Fruit fly (Drosophila melanogaster) whole organism, embryonic: Measurements from ENCODE around the gene CG15530.

ENCODE experiments used
- CG10147 ChIP-seq: fragments of 200-800 bp; sonication (Bioruptor generic); optimal IDR thresholded peaks from 2 replicates; lab custom pipeline; 2019; ENCODE audit warnings: missing biosample characterization, mild to moderate bottlenecking, missing genetic modification characterization, moderate library complexity
- CG10209 ChIP-seq: fragments of 200-800 bp; sonication (Bioruptor generic); optimal IDR thresholded peaks from 3 replicates; lab custom pipeline; 2017; ENCODE audit warnings: missing biosample characterization, mild to moderate bottlenecking, missing genetic modification characterization, missing genetic modification reagents
- CG11093 ChIP-seq: fragments of 200-800 bp; sonication (Bioruptor generic); IDR thresholded peaks from 3 replicates; pipeline ENCODE4 v1.3.6; 2022; ENCODE audit warnings: missing biosample characterization, missing genetic modification characterization
- CG11504 ChIP-seq: fragments of 200-800 bp; sonication (Bioruptor generic); optimal IDR thresholded peaks from 3 replicates; lab custom pipeline; 2019; ENCODE audit warnings: missing biosample characterization, mild to moderate bottlenecking, missing genetic modification characterization, moderate library complexity
- CG14860 ChIP-seq: fragments of 200-800 bp; sonication (Bioruptor generic); IDR thresholded peaks from 3 replicates; pipeline ENCODE4 v1.3.6; 2022; ENCODE audit warnings: missing biosample characterization, missing genetic modification characterization; ENCODE audit not compliant: partially characterized antibody
- CG15601 ChIP-seq: fragments of 200-800 bp; sonication (Bioruptor generic); optimal IDR thresholded peaks from 3 replicates; lab custom pipeline; 2019; ENCODE audit warnings: missing biosample characterization, mild to moderate bottlenecking, missing genetic modification characterization, moderate library complexity
- CG16779 ChIP-seq: fragments of 200-800 bp; sonication (Bioruptor generic); IDR thresholded peaks from 2 replicates; pipeline ENCODE4 v1.3.6; 2022; ENCODE audit warnings: missing biosample characterization, missing genetic modification characterization
- CG30403 ChIP-seq: fragments of 200-800 bp; sonication (Bioruptor generic); optimal IDR thresholded peaks from 3 replicates; lab custom pipeline; 2016; ENCODE audit warnings: missing biosample characterization, missing genetic modification characterization
- CG34422 ChIP-seq: fragments of 200-800 bp; sonication (Bioruptor generic); IDR thresholded peaks from 3 replicates; pipeline ENCODE4 v1.3.6; 2022; ENCODE audit warnings: missing biosample characterization, missing genetic modification characterization
- CG4617 ChIP-seq: fragments of 200-800 bp; sonication (Bioruptor generic); optimal IDR thresholded peaks from 3 replicates; lab custom pipeline; 2016; ENCODE audit warnings: missing biosample characterization, missing genetic modification characterization, borderline replicate concordance
- CG6683 ChIP-seq: fragments of 200-800 bp; sonication (Bioruptor generic); optimal IDR thresholded peaks from 2 replicates; lab custom pipeline; 2017; ENCODE audit warnings: missing biosample characterization, mild to moderate bottlenecking, missing genetic modification characterization, missing genetic modification reagents
- Camta ChIP-seq: fragments of 200-800 bp; sonication (Bioruptor generic); optimal IDR thresholded peaks from 2 replicates; lab custom pipeline; 2016; ENCODE audit warnings: missing biosample characterization, missing genetic modification characterization
- D19A ChIP-seq: fragments of 200-800 bp; optimal IDR thresholded peaks from 3 replicates; lab custom pipeline; 2019; ENCODE audit warnings: missing biosample characterization, mild to moderate bottlenecking, missing genetic modification characterization, moderate library complexity
- D19B ChIP-seq: fragments of 200-800 bp; sonication (Bioruptor generic); optimal IDR thresholded peaks from 2 replicates; lab custom pipeline; 2017; ENCODE audit warnings: missing biosample characterization, mild to moderate bottlenecking, missing genetic modification characterization
- E2f1 ChIP-seq: fragments of 200-800 bp; sonication (Bioruptor generic); IDR thresholded peaks from 2 replicates; pipeline ENCODE4 v1.3.6; 2022; ENCODE audit warnings: missing biosample characterization, missing genetic modification characterization
- HmgD ChIP-seq: fragments of 200-800 bp; sonication (Bioruptor generic); optimal IDR thresholded peaks from 3 replicates; lab custom pipeline; 2016; ENCODE audit warnings: missing biosample characterization, missing genetic modification characterization
- NFAT ChIP-seq: fragments of 200-800 bp; sonication (Bioruptor generic); IDR thresholded peaks from 2 replicates; pipeline ENCODE4 v1.3.6; 2022; ENCODE audit warnings: missing biosample characterization, missing genetic modification characterization
- NK7.1 ChIP-seq: fragments of 200-800 bp; sonication (Bioruptor generic); optimal IDR thresholded peaks from 3 replicates; lab custom pipeline; 2016; ENCODE audit warnings: missing biosample characterization, missing genetic modification characterization
- Nf-YA ChIP-seq: fragments of 200-800 bp; sonication (Bioruptor generic); IDR thresholded peaks from 2 replicates; pipeline ENCODE4 v1.3.6; 2022; ENCODE audit warnings: missing biosample characterization, missing genetic modification characterization
- Ravus ChIP-seq: fragments of 200-800 bp; sonication (Bioruptor generic); IDR thresholded peaks from 2 replicates; pipeline ENCODE4 v1.3.6; 2022; ENCODE audit warnings: missing biosample characterization, missing genetic modification characterization
- Rfx ChIP-seq: fragments of 200-800 bp; sonication (Bioruptor generic); IDR thresholded peaks from 2 replicates; pipeline ENCODE4 v1.3.6; 2022; ENCODE audit warnings: missing biosample characterization, missing genetic modification characterization
- Six4 ChIP-seq: fragments of 200-800 bp; sonication (Bioruptor generic); optimal IDR thresholded peaks from 2 replicates; lab custom pipeline; 2016; ENCODE audit warnings: missing biosample characterization, missing genetic modification characterization
- Sox102F ChIP-seq: fragments of 200-800 bp; sonication (Bioruptor generic); optimal IDR thresholded peaks from 2 replicates; lab custom pipeline; 2018; ENCODE audit warnings: missing biosample characterization, mild to moderate bottlenecking, missing genetic modification characterization, moderate library complexity
- ase ChIP-seq: fragments of 200-800 bp; sonication (Bioruptor generic); IDR thresholded peaks from 3 replicates; pipeline ENCODE4 v1.3.6; 2022; ENCODE audit warnings: missing biosample characterization, missing genetic modification characterization
- az2 ChIP-seq: fragments of 200-800 bp; sonication (Bioruptor generic); optimal IDR thresholded peaks from 3 replicates; lab custom pipeline; 2016; ENCODE audit warnings: missing biosample characterization, missing genetic modification characterization
- cas ChIP-seq: fragments of 200-800 bp; sonication (Bioruptor generic); IDR thresholded peaks from 2 replicates; pipeline ENCODE4 v1.3.6; 2022; ENCODE audit warnings: missing biosample characterization, missing genetic modification characterization
- ci ChIP-seq: fragments of 200-800 bp; sonication (Bioruptor generic); IDR thresholded peaks from 3 replicates; pipeline ENCODE4 v1.3.6; 2022; ENCODE audit warnings: missing biosample characterization, missing genetic modification characterization
- dm ChIP-seq: fragments of 200-800 bp; sonication (Bioruptor generic); optimal IDR thresholded peaks from 3 replicates; lab custom pipeline; 2016; ENCODE audit warnings: missing biosample characterization, missing genetic modification characterization
- dpn ChIP-seq, 2 experiments: fragments of 200-800 bp; sonication (Bioruptor generic); optimal IDR thresholded peaks; 3 replicates each; lab custom pipeline; 2016; ENCODE audit warnings: missing biosample characterization in 2 of 2, missing genetic modification characterization in 2 of 2
- gfzf ChIP-seq: fragments of 200-800 bp; sonication (Bioruptor generic); optimal IDR thresholded peaks from 2 replicates; lab custom pipeline; 2016; ENCODE audit warnings: missing biosample characterization, mild to moderate bottlenecking, missing genetic modification characterization, moderate library complexity
- grn ChIP-seq: fragments of 200-800 bp; sonication (Bioruptor generic); optimal IDR thresholded peaks from 3 replicates; lab custom pipeline; 2017; ENCODE audit warnings: missing biosample characterization, missing genetic modification characterization
- hb ChIP-seq: fragments of 200-800 bp; sonication (Bioruptor generic); IDR thresholded peaks from 3 replicates; pipeline ENCODE4 v1.3.6; 2022; ENCODE audit warnings: missing biosample characterization, missing genetic modification characterization; ENCODE audit not compliant: partially characterized antibody
- mam ChIP-seq: fragments of 200-800 bp; sonication (Bioruptor generic); optimal IDR thresholded peaks from 3 replicates; lab custom pipeline; 2016; ENCODE audit warnings: missing biosample characterization, missing genetic modification characterization
- nau ChIP-seq: fragments of 200-800 bp; sonication (Bioruptor generic); optimal IDR thresholded peaks from 3 replicates; lab custom pipeline; 2017; ENCODE audit warnings: missing biosample characterization, mild to moderate bottlenecking, missing genetic modification characterization, missing genetic modification reagents
- nerfin-2 ChIP-seq: fragments of 200-800 bp; sonication (Bioruptor generic); IDR thresholded peaks from 2 replicates; pipeline ENCODE4 v1.3.6; 2022; ENCODE audit warnings: missing biosample characterization, missing genetic modification characterization; ENCODE audit not compliant: partially characterized antibody
- nom ChIP-seq: fragments of 200-800 bp; sonication (Bioruptor generic); optimal IDR thresholded peaks from 2 replicates; lab custom pipeline; 2017; ENCODE audit warnings: missing biosample characterization, missing genetic modification characterization, mild to moderate bottlenecking, moderate library complexity, missing genetic modification reagents
- pros ChIP-seq: fragments of 200-800 bp; sonication (Bioruptor generic); optimal IDR thresholded peaks from 3 replicates; lab custom pipeline; 2019; ENCODE audit warnings: missing biosample characterization, mild to moderate bottlenecking, missing genetic modification characterization, moderate library complexity
- schlank ChIP-seq: fragments of 200-800 bp; sonication (Bioruptor generic); optimal IDR thresholded peaks from 2 replicates; lab custom pipeline; 2018; ENCODE audit warnings: missing biosample characterization, mild to moderate bottlenecking, missing genetic modification characterization
- sens-2 ChIP-seq: fragments of 200-800 bp; sonication (Bioruptor generic); IDR thresholded peaks from 2 replicates; pipeline ENCODE4 v1.3.6; 2022; ENCODE audit warnings: missing biosample characterization, missing genetic modification characterization
- slou ChIP-seq: fragments of 200-800 bp; sonication (Bioruptor generic); optimal IDR thresholded peaks from 3 replicates; lab custom pipeline; 2016; ENCODE audit warnings: missing biosample characterization, missing genetic modification characterization
- slp2 ChIP-seq: fragments of 200-800 bp; sonication (Bioruptor generic); optimal IDR thresholded peaks from 2 replicates; lab custom pipeline; 2016; ENCODE audit warnings: missing biosample characterization, missing genetic modification characterization
- stwl ChIP-seq: fragments of 200-800 bp; sonication (Bioruptor generic); optimal IDR thresholded peaks from 3 replicates; lab custom pipeline; 2018; ENCODE audit warnings: missing biosample characterization, mild to moderate bottlenecking, missing genetic modification characterization, moderate library complexity
- sug ChIP-seq: fragments of 200-800 bp; optimal IDR thresholded peaks from 2 replicates; lab custom pipeline; 2019; ENCODE audit warnings: missing biosample characterization, mild to moderate bottlenecking, missing genetic modification characterization, moderate library complexity
- tgo ChIP-seq: fragments of 200-800 bp; sonication (Bioruptor generic); IDR thresholded peaks from 3 replicates; pipeline ENCODE4 v1.3.6; 2022; ENCODE audit warnings: missing biosample characterization, missing genetic modification characterization
- tll ChIP-seq, 2 experiments: fragments of 200-800 bp in 1 of 2; fragments of >200 bp in 1 of 2; sonication (Bioruptor generic) in 1 of 2; optimal IDR thresholded peaks; 2 replicates each; lab custom pipeline; 2017 to 2019; ENCODE audit warnings: missing biosample characterization in 2 of 2, missing genetic modification characterization in 2 of 2, mild to moderate bottlenecking in 1 of 2, moderate library complexity in 1 of 2
- tx ChIP-seq: fragments of 200-800 bp; sonication (Bioruptor generic); optimal IDR thresholded peaks from 2 replicates; lab custom pipeline; 2016; ENCODE audit warnings: missing biosample characterization, missing genetic modification characterization
- z ChIP-seq: fragments of 200-800 bp; sonication (Bioruptor generic); IDR thresholded peaks from 3 replicates; pipeline ENCODE4 v1.3.6; 2022; ENCODE audit warnings: missing biosample characterization, missing genetic modification characterization
- zfh1 ChIP-seq: fragments of 200-800 bp; sonication (Bioruptor generic); IDR thresholded peaks from 3 replicates; pipeline ENCODE4 v1.3.6; 2022; ENCODE audit warnings: missing biosample characterization, missing genetic modification characterization

The CG15530 gene

dm6 chr3R:30170671-30171667 lies 6.7 kb upstream of the CG15530 start, which contains the start of gene Rsod (continued):
- TF ChIP-seq Ravus (GFP tag; lab: Robert Waterston, UW) (no peak; the same call in 1 of the 2 replicates), pros (GFP tag; lab: Kevin White, UChicago) (peak; percentile 56), nerfin-2 (GFP tag; lab: Robert Waterston, UW) (no peak), ase (peak; percentile 78), Nf-YA (GFP tag; lab: Robert Waterston, UW) (peak; percentile 27; the same call in 1 of the 2 replicates), grn (GFP tag; lab: Kevin White, UChicago) (peak; percentile 7), Sox102F (GFP tag; lab: Kevin White, UChicago) (peak; percentile 72), tx (GFP tag; lab: Kevin White, UChicago) (no peak), CG10147 (GFP tag; lab: Kevin White, UChicago) (no peak), CG4617 (GFP tag; lab: Kevin White, UChicago) (no peak), NFAT (GFP tag; lab: Robert Waterston, UW) (peak; percentile 66), tll (GFP tag; optimal IDR thresholded peaks at IDR 0.05; lab: Kevin White, UChicago) (no peak), CG16779 (GFP tag; lab: Robert Waterston, UW) (no peak), D19A (peak; percentile 94), CG10209 (peak; percentile 44), D19B (GFP tag; lab: Kevin White, UChicago) (no peak), CG14860 (GFP tag; lab: Robert Waterston, UW) (no peak), cas (GFP tag; lab: Robert Waterston, UW) (peak; percentile 41; the same call in 1 of the 2 replicates), HmgD (GFP tag; lab: Kevin White, UChicago) (no peak), schlank (tag; lab: Kevin White, UChicago) (no peak), CG15601 (tag; lab: Kevin White, UChicago) (peak; percentile 62), dpn (GFP tag; optimal IDR thresholded peaks at IDR 0.05; lab: Kevin White, UChicago) (peak in 1 of 2 experiments; percentile 61), gfzf (no peak), Camta (GFP tag; lab: Kevin White, UChicago) (no peak), nom (GFP tag; lab: Kevin White, UChicago) (no peak), Rfx (GFP tag; lab: Robert Waterston, UW) (peak; percentile 62), CG30403 (GFP tag; lab: Kevin White, UChicago) (peak; percentile 49), ci (GFP tag; lab: Robert Waterston, UW) (peak; percentile 92), hb (no peak), mam (GFP tag; lab: Kevin White, UChicago) (no peak), slp2 (GFP tag; lab: Kevin White, UChicago) (no peak), slou (GFP tag; lab: Kevin White, UChicago) (no peak), dm (GFP tag; lab: Kevin White, UChicago) (no peak), CG11504 (peak; percentile 68), CG34422 (peak; percentile 71), sens-2 (GFP tag; lab: Robert Waterston, UW) (peak; percentile 66), tgo (GFP tag; lab: Robert Waterston, UW) (peak; percentile 79), stwl (tag; lab: Kevin White, UChicago) (no peak), zfh1 (peak; percentile 83), nau (GFP tag; lab: Kevin White, UChicago) (no peak), CG6683 (no peak), sug (no peak), Six4 (GFP tag; lab: Kevin White, UChicago) (peak; percentile 23), z (GFP tag; lab: Robert Waterston, UW) (peak; percentile 61; the same call in 2 of the 3 replicates), E2f1 (GFP tag; lab: Robert Waterston, UW) (peak; percentile 71), CG11093 (GFP tag; lab: Robert Waterston, UW) (peak; percentile 73), NK7.1 (GFP tag; lab: Kevin White, UChicago) (no peak), az2 (GFP tag; lab: Kevin White, UChicago) (peak; percentile 56)
